Worm (Caenorhabditis elegans): ENCODE measurements around the gene Y45F10C.2.

ce11 chrIV:13647558-13647957, 14.9 kb downstream of the Y45F10C.2 start, which contains the start of gene ule-4:
- TF ChIP-seq unc-62 (GFP tag; optimal IDR thresholded peaks at IDR 0.05) (no peak), ztf-11 (tag; optimal IDR thresholded peaks at IDR 0.05) (no peak)
